Worm (Caenorhabditis elegans) whole organism, young adult: Measurements from ENCODE around the gene tni-1.
A peak's percentile ranks its signal among the peaks of the same experiment; 100 is the strongest.

Source experiments
- D2030.7 ChIP-seq: fragments of 200-800 bp; sonication (Bioruptor generic); IDR thresholded peaks from 2 replicates; pipeline ENCODE4 v1.3.6; 2022; ENCODE audit warnings: missing genetic modification reagents, missing genetic modification characterization, missing compliant biosample characterization
- F33H1.4 ChIP-seq: fragments of 200-800 bp; sonication (Bioruptor generic); IDR thresholded peaks from 2 replicates; pipeline ENCODE4 v1.3.6; 2022; ENCODE audit warnings: missing genetic modification reagents, missing genetic modification characterization, missing compliant biosample characterization
- F49E8.2 ChIP-seq: sonication (generic microtip); optimal IDR thresholded peaks from 3 replicates; lab custom pipeline; 2017; ENCODE audit warnings: missing genetic modification characterization, mild to moderate bottlenecking, missing compliant biosample characterization, antibody characterized with exemption, moderate library complexity; ENCODE audit not compliant: insufficient read depth
- F55B11.4 ChIP-seq: sonication (generic microtip); optimal IDR thresholded peaks from 2 replicates; lab custom pipeline; 2016; ENCODE audit warnings: missing compliant biosample characterization, missing genetic modification characterization, borderline replicate concordance; ENCODE audit not compliant: insufficient read depth
- K11D2.4 ChIP-seq: fragments of 200-800 bp; sonication (Bioruptor generic); IDR thresholded peaks from 2 replicates; pipeline ENCODE4 v1.3.6; 2022; ENCODE audit warnings: missing genetic modification reagents, missing genetic modification characterization, missing compliant biosample characterization
- K12H6.12 ChIP-seq: fragments of 200-800 bp; sonication (Bioruptor generic); optimal IDR thresholded peaks from 2 replicates; lab custom pipeline; 2018; ENCODE audit warnings: mild to moderate bottlenecking, missing genetic modification characterization, missing compliant biosample characterization
- Y56A3A.18 ChIP-seq: fragments of 200-800 bp; sonication (Bioruptor generic); IDR thresholded peaks from 2 replicates; pipeline ENCODE4 v1.3.6; 2022; ENCODE audit warnings: missing genetic modification reagents, missing genetic modification characterization, missing compliant biosample characterization
- Y79H2A.3 ChIP-seq: fragments of 200-800 bp; sonication (Bioruptor generic); conservative IDR thresholded peaks from 2 replicates; pipeline ENCODE4 v1.3.6; 2022; ENCODE audit warnings: missing genetic modification reagents, missing genetic modification characterization, missing compliant biosample characterization
- Y95B8A.8 ChIP-seq: fragments of 200-800 bp; sonication (Bioruptor generic); IDR thresholded peaks from 2 replicates; pipeline ENCODE4 v1.3.6; 2022; ENCODE audit warnings: missing genetic modification reagents, missing genetic modification characterization, missing compliant biosample characterization
- ama-1 ChIP-seq, 3 experiments: fragments of 150-350 bp in 1 of 3; sonication (generic microtip) in 2 of 3; optimal IDR thresholded peaks; 2 replicates each; lab custom pipeline; 2014 to 2018; ENCODE audit warnings: missing biosample characterization in 2 of 3, missing genetic modification characterization in 2 of 3, missing genetic modification reagents in 2 of 3
- aptf-2 ChIP-seq: fragments of 200-800 bp; sonication (Bioruptor generic); conservative IDR thresholded peaks from 2 replicates; pipeline ENCODE4 v1.3.6; 2022; ENCODE audit warnings: missing genetic modification reagents, missing genetic modification characterization, missing compliant biosample characterization
- attf-3 ChIP-seq: fragments of 200-800 bp; sonication (Bioruptor generic); conservative IDR thresholded peaks from 2 replicates; pipeline ENCODE4 v1.3.6; 2022; ENCODE audit warnings: missing genetic modification reagents, missing genetic modification characterization, missing compliant biosample characterization
- ccch-3 ChIP-seq: fragments of 200-800 bp; sonication (Bioruptor generic); optimal IDR thresholded peaks from 2 replicates; lab custom pipeline; 2018; ENCODE audit warnings: mild to moderate bottlenecking, missing genetic modification characterization, missing compliant biosample characterization
- ceh-100 ChIP-seq: fragments of 200-800 bp; sonication (Bioruptor generic); IDR thresholded peaks from 2 replicates; pipeline ENCODE4 v1.3.6; 2022; ENCODE audit warnings: missing genetic modification reagents, missing genetic modification characterization, missing compliant biosample characterization
- ceh-58 ChIP-seq: fragments of 200-800 bp; sonication (Bioruptor generic); IDR thresholded peaks from 2 replicates; pipeline ENCODE4 v1.3.6; 2022; ENCODE audit warnings: missing genetic modification characterization, missing compliant biosample characterization
- die-1 ChIP-seq: sonication (generic microtip); optimal IDR thresholded peaks from 2 replicates; lab custom pipeline; 2016; ENCODE audit warnings: missing genotype, mild to moderate bottlenecking, missing genetic modification characterization, missing compliant biosample characterization
- dox-1 ChIP-seq: fragments of 200-800 bp; sonication (Bioruptor generic); IDR thresholded peaks from 2 replicates; pipeline ENCODE4 v1.3.6; 2022; ENCODE audit warnings: missing genetic modification reagents, missing genetic modification characterization, missing compliant biosample characterization
- dpl-1 ChIP-seq: fragments of 150-350 bp; optimal IDR thresholded peaks from 2 replicates; lab custom pipeline; 2014; ENCODE audit warnings: missing biosample characterization, missing genetic modification reagents, missing genetic modification characterization
- hlh-26 ChIP-seq: fragments of 200-800 bp; sonication (Bioruptor generic); conservative IDR thresholded peaks from 2 replicates; pipeline ENCODE4 v1.3.6; 2022; ENCODE audit warnings: missing genetic modification reagents, missing genetic modification characterization, missing compliant biosample characterization
- hmg-1.2 ChIP-seq: fragments of 200-800 bp; sonication (Bioruptor generic); IDR thresholded peaks from 2 replicates; pipeline ENCODE4 v1.3.6; 2022; ENCODE audit warnings: missing genetic modification reagents, missing genetic modification characterization, missing compliant biosample characterization
- let-526 ChIP-seq: fragments of 200-800 bp; sonication (Bioruptor generic); IDR thresholded peaks from 2 replicates; pipeline ENCODE4 v1.3.6; 2022; ENCODE audit warnings: missing genetic modification reagents, missing genetic modification characterization, missing compliant biosample characterization
- let-607 ChIP-seq, 2 experiments: fragments of 200-800 bp in 1 of 2; sonication (Bioruptor generic) in 1 of 2; sonication (generic microtip) in 1 of 2; optimal IDR thresholded peaks; 2 replicates each; lab custom pipeline; 2016 to 2018; ENCODE audit warnings: mild to moderate bottlenecking in 2 of 2, missing compliant biosample characterization in 2 of 2, missing genetic modification characterization in 2 of 2, moderate library complexity in 2 of 2, missing genotype in 1 of 2
- lin-26 ChIP-seq: fragments of 200-800 bp; sonication (Bioruptor generic); IDR thresholded peaks from 2 replicates; pipeline ENCODE4 v1.3.6; 2022; ENCODE audit warnings: missing genetic modification reagents, missing genetic modification characterization, missing compliant biosample characterization
- lin-40 ChIP-seq: sonication (generic microtip); optimal IDR thresholded peaks from 2 replicates; lab custom pipeline; 2016; ENCODE audit warnings: missing genetic modification characterization, mild to moderate bottlenecking, missing compliant biosample characterization, missing genotype, missing genetic modification reagents
- lin-54 ChIP-seq: fragments of 200-800 bp; sonication (Bioruptor generic); optimal IDR thresholded peaks from 2 replicates; lab custom pipeline; 2018; ENCODE audit warnings: mild to moderate bottlenecking, missing genetic modification characterization, missing compliant biosample characterization
- madf-6 ChIP-seq: fragments of 200-800 bp; sonication (Bioruptor generic); IDR thresholded peaks from 2 replicates; pipeline ENCODE4 v1.3.6; 2022; ENCODE audit warnings: missing genetic modification reagents, missing genetic modification characterization, missing compliant biosample characterization
- madf-8 ChIP-seq: fragments of 200-800 bp; sonication (Bioruptor generic); conservative IDR thresholded peaks from 2 replicates; pipeline ENCODE4 v1.3.6; 2022; ENCODE audit warnings: missing genetic modification reagents, missing genetic modification characterization, missing compliant biosample characterization
- nfya-2 ChIP-seq: fragments of 200-800 bp; sonication (Bioruptor generic); IDR thresholded peaks from 2 replicates; pipeline ENCODE4 v1.3.6; 2022; ENCODE audit warnings: missing genetic modification reagents, missing genetic modification characterization, missing compliant biosample characterization
- nhr-120 ChIP-seq: fragments of 200-800 bp; sonication (Bioruptor generic); IDR thresholded peaks from 2 replicates; pipeline ENCODE4 v1.3.6; 2022; ENCODE audit warnings: missing genetic modification characterization, missing compliant biosample characterization
- nhr-179 ChIP-seq: sonication (generic microtip); optimal IDR thresholded peaks from 2 replicates; lab custom pipeline; 2016; ENCODE audit warnings: mild to moderate bottlenecking, missing genetic modification characterization, missing compliant biosample characterization
- nhr-80 ChIP-seq: sonication (generic microtip); optimal IDR thresholded peaks from 2 replicates; lab custom pipeline; 2016; ENCODE audit warnings: missing genetic modification characterization, missing compliant biosample characterization
- pbrm-1 ChIP-seq: fragments of 200-800 bp; sonication (Bioruptor generic); IDR thresholded peaks from 2 replicates; pipeline ENCODE4 v1.3.6; 2022; ENCODE audit warnings: missing genetic modification reagents, missing genetic modification characterization, missing compliant biosample characterization
- rcor-1 ChIP-seq: fragments of 200-800 bp; sonication (Bioruptor generic); IDR thresholded peaks from 2 replicates; pipeline ENCODE4 v1.3.6; 2022; ENCODE audit warnings: missing genetic modification reagents, missing genetic modification characterization, missing compliant biosample characterization
- repo-1 ChIP-seq: sonication (generic microtip); optimal IDR thresholded peaks from 2 replicates; lab custom pipeline; 2017; ENCODE audit warnings: mild to moderate bottlenecking, missing genetic modification characterization, missing compliant biosample characterization
- snpc-1.3 ChIP-seq: sonication (generic microtip); optimal IDR thresholded peaks from 2 replicates; lab custom pipeline; 2017; ENCODE audit warnings: missing genetic modification characterization, mild to moderate bottlenecking, missing compliant biosample characterization, antibody characterized with exemption, moderate library complexity, missing genotype, missing genetic modification reagents; ENCODE audit not compliant: insufficient read depth
- unc-62 ChIP-seq: fragments of 150-350 bp; optimal IDR thresholded peaks from 2 replicates; lab custom pipeline; 2014; ENCODE audit warnings: missing biosample characterization, missing genetic modification reagents, missing genetic modification characterization
- ztf-28 ChIP-seq: fragments of 200-800 bp; sonication (Bioruptor generic); IDR thresholded peaks from 2 replicates; pipeline ENCODE4 v1.3.6; 2022; ENCODE audit warnings: missing genetic modification reagents, missing genetic modification characterization, missing compliant biosample characterization
- ztf-6 ChIP-seq: fragments of 200-800 bp; sonication (Bioruptor generic); IDR thresholded peaks from 2 replicates; pipeline ENCODE4 v1.3.6; 2022; ENCODE audit warnings: missing genetic modification reagents, missing genetic modification characterization, missing compliant biosample characterization

The tni-1 gene

ce11 chrX:11377370-11377769 lies at the start of gene tni-1:
Gene tni-1, minus strand, starts transcription at chrX:11377470.
- TF ChIP-seq nhr-80 (tag; lab: Kevin White, UChicago), result no peak
- TF ChIP-seq madf-6 (GFP tag; lab: Robert Waterston, UW), result no peak
- no peak for TF ChIP-seq D2030.7 (GFP tag; lab: Robert Waterston, UW)
- TF ChIP-seq madf-8 (GFP tag; lab: Robert Waterston, UW), result no peak
- TF ChIP-seq snpc-1.3 (tag; lab: Kevin White, UChicago), result no peak
- no peak for TF ChIP-seq dpl-1 (GFP tag; lab: Kevin White, UChicago)
- TF ChIP-seq K11D2.4, result no peak
- TF ChIP-seq K12H6.12 (tag; lab: Kevin White, UChicago), result no peak
- TF ChIP-seq F33H1.4 (GFP tag; lab: Robert Waterston, UW), result no peak
- no peak for TF ChIP-seq lin-40
- no peak for TF ChIP-seq die-1 (tag; lab: Kevin White, UChicago)
- no peak for TF ChIP-seq aptf-2 (GFP tag; lab: Robert Waterston, UW)
- no peak for TF ChIP-seq lin-26 (GFP tag; lab: Robert Waterston, UW)
- TF ChIP-seq F55B11.4, result no peak
- TF ChIP-seq ccch-3, result no peak
- no peak for TF ChIP-seq pbrm-1 (GFP tag; lab: Robert Waterston, UW)
- TF ChIP-seq ama-1 (optimal IDR thresholded peaks at IDR 0.05; lab: Kevin White, UChicago), result no peak
- TF ChIP-seq ama-1 (GFP tag; optimal IDR thresholded peaks at IDR 0.05; lab: Kevin White, UChicago), result no peak

DNA sequence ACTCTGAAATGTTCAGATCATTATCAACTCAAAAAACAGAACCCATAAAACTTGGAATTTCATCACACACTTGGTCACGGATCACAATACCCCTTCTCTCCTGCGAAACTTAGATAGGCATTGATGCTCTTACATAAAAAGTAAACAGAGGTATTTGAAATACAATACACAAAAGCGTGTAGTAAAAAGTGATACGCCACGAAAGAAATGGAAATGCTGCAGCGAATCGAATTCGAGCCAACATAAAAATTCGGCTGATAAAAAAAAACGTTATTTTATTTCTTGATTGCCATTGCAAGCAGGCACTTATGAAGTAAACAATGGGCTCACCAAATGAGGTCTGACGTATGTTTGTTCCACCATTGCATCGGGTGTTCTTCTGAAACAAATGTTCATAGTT lies 49.4 kb upstream of the tni-1 start:
- TF ChIP-seq nhr-80 (tag; lab: Kevin White, UChicago) (peak; percentile 11), attf-3 (GFP tag; lab: Robert Waterston, UW) (no peak), lin-54 (no peak), rcor-1 (GFP tag; lab: Robert Waterston, UW) (no peak), ztf-6 (GFP tag; lab: Robert Waterston, UW) (no peak), F33H1.4 (GFP tag; lab: Robert Waterston, UW) (no peak)
- TF ChIP-seq, all 124 proteins: peak for 1

ce11 chrX:11419988-11420387 lies 42.7 kb upstream of the tni-1 start, which contains the start of gene F46C3.6:
Gene F46C3.6, minus strand, starts transcription at chrX:11420074.
- TF ChIP-seq dox-1 (no peak), ama-1 (optimal IDR thresholded peaks at IDR 0.05; lab: Kevin White, UChicago) (no peak), ama-1 (GFP tag; optimal IDR thresholded peaks at IDR 0.05; lab: Kevin White, UChicago) (no peak), Y56A3A.18 (GFP tag; lab: Robert Waterston, UW) (no peak), attf-3 (GFP tag; lab: Robert Waterston, UW) (no peak), Y79H2A.3 (GFP tag; lab: Robert Waterston, UW) (no peak), ceh-100 (GFP tag; lab: Robert Waterston, UW) (no peak), let-607 (tag; optimal IDR thresholded peaks at IDR 0.05; lab: Kevin White, UChicago) (no peak), ztf-28 (GFP tag; lab: Robert Waterston, UW) (no peak), ceh-58 (GFP tag; lab: Robert Waterston, UW) (no peak), repo-1 (no peak), F33H1.4 (GFP tag; lab: Robert Waterston, UW) (no peak), hlh-26 (GFP tag; lab: Robert Waterston, UW) (no peak), nhr-120 (GFP tag; lab: Robert Waterston, UW) (no peak), unc-62 (no peak), hmg-1.2 (GFP tag; lab: Robert Waterston, UW) (no peak)

DNA sequence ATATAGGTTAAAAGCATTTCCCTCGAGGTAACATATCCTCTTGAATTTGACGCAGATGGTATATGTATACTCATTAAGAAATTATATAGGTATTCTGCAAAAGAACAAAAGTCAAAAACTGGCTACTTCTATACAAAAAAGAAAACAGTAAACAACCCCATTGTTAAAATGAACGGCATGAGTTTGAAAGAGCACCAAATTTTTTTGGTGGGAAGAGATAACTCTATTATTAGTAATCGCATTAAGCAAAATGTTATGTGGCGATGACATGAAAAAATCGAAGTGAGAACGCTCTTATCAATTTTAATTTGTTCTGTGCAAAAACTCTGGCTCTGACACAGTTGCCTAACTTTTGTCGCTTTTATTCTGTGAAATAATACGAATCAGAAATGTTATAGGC lies 41.4 kb upstream of the tni-1 start, which contains the start of gene F46C3.2:
F46C3.2 (minus strand) TSS at position 101 of the 400 bp plus-strand sequence.
- no peak for TF ChIP-seq let-526
- TF ChIP-seq nhr-179 (tag; lab: Kevin White, UChicago), result no peak
- TF ChIP-seq Y95B8A.8 (GFP tag; lab: Robert Waterston, UW), result no peak
- TF ChIP-seq nhr-80 (tag; lab: Kevin White, UChicago), result peak; percentile 7
- no peak for TF ChIP-seq nfya-2 (GFP tag; lab: Robert Waterston, UW)
- TF ChIP-seq ccch-3, result no peak
- TF ChIP-seq F49E8.2 (tag; lab: Kevin White, UChicago), result no peak
